Worm (Caenorhabditis elegans): ENCODE data around the gene C27D9.1.

ce11 chrII:4789835-4790343, 36.7 kb downstream of the C27D9.1 start, which contains the start of gene F26G1.15:
- TF ChIP-seq flt-1 (GFP tag; IDR thresholded peaks at IDR 0.05), result no peak
- no peak for TF ChIP-seq hmg-4 (GFP tag; optimal IDR thresholded peaks at IDR 0.05)
- no peak for TF ChIP-seq ama-1 (optimal IDR thresholded peaks at IDR 0.05)
- no peak for TF ChIP-seq scrt-1 (GFP tag; IDR thresholded peaks at IDR 0.05)
- TF ChIP-seq hnd-1 (tag; optimal IDR thresholded peaks at IDR 0.05), result no peak
